Worm (Caenorhabditis elegans) whole organism, midembryonic: ENCODE measurements around the gene srd-3.

Experiments
- T22C8.4 ChIP-seq: fragments of 200-800 bp; sonication (Bioruptor generic); IDR thresholded peaks from 2 replicates; pipeline ENCODE4 v1.3.6; 2022; ENCODE audit warnings: missing genetic modification characterization, missing compliant biosample characterization
- cog-1 ChIP-seq: sonication (generic microtip); optimal IDR thresholded peaks from 2 replicates; lab custom pipeline; 2016; ENCODE audit warnings: missing genetic modification characterization, missing compliant biosample characterization
- flt-1 ChIP-seq: fragments of 200-800 bp; sonication (Bioruptor generic); IDR thresholded peaks from 2 replicates; pipeline ENCODE4 v1.3.6; 2022; ENCODE audit warnings: missing genetic modification characterization, missing compliant biosample characterization
- klf-2 ChIP-seq: fragments of 200-800 bp; sonication (Bioruptor generic); conservative IDR thresholded peaks from 2 replicates; pipeline ENCODE4 v1.3.6; 2022; ENCODE audit warnings: missing genetic modification reagents, missing genetic modification characterization, missing compliant biosample characterization
- med-1 ChIP-seq: sonication (generic microtip); optimal IDR thresholded peaks from 2 replicates; lab custom pipeline; 2017; ENCODE audit warnings: missing genetic modification characterization, mild to moderate bottlenecking, missing compliant biosample characterization, antibody characterized with exemption, missing genetic modification reagents; ENCODE audit not compliant: insufficient read depth
- ref-1 ChIP-seq: fragments of 200-800 bp; sonication (Bioruptor generic); conservative IDR thresholded peaks from 2 replicates; pipeline ENCODE4 v1.3.6; 2022; ENCODE audit warnings: missing genetic modification reagents, missing genetic modification characterization, missing compliant biosample characterization
- tab-1 ChIP-seq: fragments of 200-800 bp; sonication (Bioruptor generic); IDR thresholded peaks from 2 replicates; pipeline ENCODE4 v1.3.6; 2022; ENCODE audit warnings: missing genetic modification characterization, missing compliant biosample characterization
- ztf-23 ChIP-seq: fragments of 200-800 bp; sonication (Bioruptor generic); IDR thresholded peaks from 2 replicates; pipeline ENCODE4 v1.3.6; 2022; ENCODE audit warnings: missing genetic modification reagents, missing genetic modification characterization, missing compliant biosample characterization
- ztf-29 ChIP-seq: fragments of 200-800 bp; sonication (Bioruptor generic); IDR thresholded peaks from 2 replicates; pipeline ENCODE4 v1.3.6; 2022; ENCODE audit warnings: missing genetic modification reagents, missing genetic modification characterization, missing compliant biosample characterization

- TF ChIP-seq tab-1 (GFP tag; lab: Robert Waterston, UW) (no peak), klf-2 (GFP tag; lab: Robert Waterston, UW) (no peak), med-1 (no peak), cog-1 (tag; lab: Kevin White, UChicago) (no peak), ztf-23 (no peak), T22C8.4 (no peak), ztf-29 (no peak), flt-1 (GFP tag; lab: Robert Waterston, UW) (no peak), ref-1 (GFP tag; lab: Robert Waterston, UW) (no peak)
Observed at ce11 chrII:128929-129328, at the start of gene srd-3.
